Worm (Caenorhabditis elegans) whole organism, L4/young adult: ENCODE measurements around the gene F38A6.4.

Experiments
- W03F9.2 ChIP-seq: fragments of 150-350 bp; optimal IDR thresholded peaks from 2 replicates; lab custom pipeline; 2014; ENCODE audit warnings: missing biosample characterization, missing genetic modification characterization
- dao-5 ChIP-seq: sonication (generic microtip); optimal IDR thresholded peaks from 2 replicates; lab custom pipeline; 2016; ENCODE audit warnings: missing genotype, missing genetic modification characterization, moderate library complexity, missing compliant biosample characterization
- him-1 ChIP-seq: sonication (generic microtip); optimal IDR thresholded peaks from 2 replicates; lab custom pipeline; 2016; ENCODE audit warnings: missing genotype, missing genetic modification reagents, missing genetic modification characterization, missing compliant biosample characterization

- no peak for TF ChIP-seq him-1
- no peak for TF ChIP-seq W03F9.2
- TF ChIP-seq dao-5 (tag; lab: Kevin White, UChicago), result no peak
These were observed 38.5 kb upstream of the F38A6.4 start for ce11 chrV:20813646-20814045.
